Fruit fly (Drosophila melanogaster) whole organism, embryonic: ENCODE results near the gene CG14971.

Experiments
- CG12769 ChIP-seq: fragments of 200-800 bp; sonication (Bioruptor generic); optimal IDR thresholded peaks from 2 replicates; lab custom pipeline; 2019; ENCODE audit warnings: missing biosample characterization, mild to moderate bottlenecking, missing genetic modification characterization, moderate library complexity
- CG13296 ChIP-seq: fragments of 200-800 bp; sonication (Bioruptor generic); optimal IDR thresholded peaks from 3 replicates; lab custom pipeline; 2018; ENCODE audit warnings: missing biosample characterization, mild to moderate bottlenecking, missing genetic modification characterization
- CG7372 ChIP-seq: fragments of 200-800 bp; sonication (Bioruptor generic); IDR thresholded peaks from 2 replicates; pipeline ENCODE4 v1.3.6; 2022; ENCODE audit warnings: missing biosample characterization, missing genetic modification characterization
- CG8388 ChIP-seq: fragments of 200-800 bp; sonication (Bioruptor generic); optimal IDR thresholded peaks from 2 replicates; lab custom pipeline; 2019; ENCODE audit warnings: missing biosample characterization, mild to moderate bottlenecking, missing genetic modification characterization, moderate library complexity
- GATAe ChIP-seq: fragments of 200-800 bp; sonication (Bioruptor generic); conservative IDR thresholded peaks from 2 replicates; pipeline ENCODE4 v1.3.6; 2022; ENCODE audit warnings: missing biosample characterization, missing genetic modification characterization
- HmgD ChIP-seq: fragments of 200-800 bp; sonication (Bioruptor generic); optimal IDR thresholded peaks from 3 replicates; lab custom pipeline; 2016; ENCODE audit warnings: missing biosample characterization, missing genetic modification characterization
- Sin3A ChIP-seq: fragments of >200 bp; optimal IDR thresholded peaks from 2 replicates; lab custom pipeline; 2018
- Spps ChIP-seq: fragments of 200-800 bp; sonication (Bioruptor generic); optimal IDR thresholded peaks from 2 replicates; lab custom pipeline; 2018; ENCODE audit warnings: missing biosample characterization, mild to moderate bottlenecking, missing genetic modification characterization
- Xrp1 ChIP-seq: fragments of 200-800 bp; sonication (Bioruptor generic); IDR thresholded peaks from 2 replicates; pipeline ENCODE4 v1.3.6; 2022; ENCODE audit warnings: missing biosample characterization, missing genetic modification characterization
- ash1 ChIP-seq: fragments of 200-800 bp; sonication (Bioruptor generic); optimal IDR thresholded peaks from 2 replicates; lab custom pipeline; 2018; ENCODE audit warnings: missing biosample characterization, mild to moderate bottlenecking, missing genetic modification characterization
- dmrt11E ChIP-seq: fragments of 200-800 bp; sonication (Bioruptor generic); optimal IDR thresholded peaks from 3 replicates; lab custom pipeline; 2018; ENCODE audit warnings: missing biosample characterization, mild to moderate bottlenecking, missing genetic modification characterization, moderate library complexity
- fru ChIP-seq: fragments of >200 bp; optimal IDR thresholded peaks from 2 replicates; lab custom pipeline; 2017
- pan ChIP-seq, 4 experiments: fragments of >200 bp in 3 of 4; fragments of 200-800 bp in 1 of 4; sonication (Bioruptor generic) in 1 of 4; optimal IDR thresholded peaks in 3 of 4; IDR thresholded peaks in 1 of 4; 2 replicates each; pipeline versions ENCODE4 v1.3.6 to Lab custom; 2017 to 2022; ENCODE audit warnings: missing biosample characterization in 2 of 4, missing genetic modification characterization in 2 of 4, mixed read lengths in 1 of 4
- tin ChIP-seq: fragments of 200-800 bp; sonication (Bioruptor generic); optimal IDR thresholded peaks from 3 replicates; lab custom pipeline; 2016; ENCODE audit warnings: missing biosample characterization, missing genetic modification characterization

dm6 chr3L:3460402-3461027, 10.6 kb downstream of the CG14971 start, which contains the start of gene eIF5B:
- peak; percentile 86 for TF ChIP-seq dmrt11E
- TF ChIP-seq ash1 (GFP tag; lab: Kevin White, UChicago) = no peak
- TF ChIP-seq Spps = peak; percentile 21
- peak; percentile 20; the same call in 1 of the 2 replicates for TF ChIP-seq GATAe (GFP tag; lab: Robert Waterston, UW)
- peak; percentile 34 for TF ChIP-seq Sin3A
- TF ChIP-seq pan (optimal IDR thresholded peaks at IDR 0.05; lab: Kevin White, UChicago) = peak in 1 of 2 experiments; percentile 49
- peak; percentile 62 to 84 for TF ChIP-seq pan (GFP tag; optimal IDR thresholded peaks at IDR 0.05 in 1 of 2, IDR thresholded peaks at IDR 0.05 in 1 of 2)
- TF ChIP-seq CG12769 (tag; lab: Kevin White, UChicago) = no peak
- peak; percentile 73 for TF ChIP-seq tin (GFP tag; lab: Kevin White, UChicago)
- TF ChIP-seq fru (lab: Kevin White, UChicago) = no peak
- TF ChIP-seq CG13296 (GFP tag; lab: Kevin White, UChicago) = peak; percentile 58
- peak; percentile 87 for TF ChIP-seq Xrp1
- no peak for TF ChIP-seq HmgD (GFP tag; lab: Kevin White, UChicago)
- TF ChIP-seq CG7372 (GFP tag; lab: Robert Waterston, UW) = peak; percentile 78
- TF ChIP-seq CG8388 = peak; percentile 62
